Fruit fly (Drosophila melanogaster): ENCODE measurements around the gene amn.

- TF ChIP-seq CG12768 (GFP tag; optimal IDR thresholded peaks at IDR 0.05) (peak; percentile 82), kay (GFP tag; ENCODE audit: borderline replicate concordance) (no peak), ovo (GFP tag; optimal IDR thresholded peaks at IDR 0.05) (peak; percentile 62), Crg-1 (GFP tag; optimal IDR thresholded peaks at IDR 0.05) (peak; percentile 28), CG5204 (GFP tag; optimal IDR thresholded peaks at IDR 0.05) (peak; percentile 84)
Observed at dm6 chrX:19846701-19847383, 43.0 kb downstream of the amn start.

Data from whole organism, adult.